Worm (Caenorhabditis elegans) whole organism, mixed stage, embryonic: ENCODE results near the gene ttr-40.
"Not testable (repeated sequence)": the region's sequence is repeated elsewhere in the genome, so short reads cannot be mapped to it uniquely, and the experiment has no call there.

Experiments
- blmp-1 ChIP-seq: fragments of 150-350 bp; optimal IDR thresholded peaks from 2 replicates; lab custom pipeline; 2014; ENCODE audit warnings: missing biosample characterization, missing genetic modification characterization
- ces-1 ChIP-seq: fragments of 150-350 bp; optimal IDR thresholded peaks from 2 replicates; lab custom pipeline; 2014; ENCODE audit warnings: missing biosample characterization, missing genetic modification reagents, missing genetic modification characterization
- elt-3 ChIP-seq: fragments of 150-350 bp; optimal IDR thresholded peaks from 2 replicates; lab custom pipeline; 2014; ENCODE audit warnings: missing biosample characterization, missing genetic modification characterization
- lsy-2 ChIP-seq: fragments of 150-350 bp; optimal IDR thresholded peaks from 2 replicates; lab custom pipeline; 2014; ENCODE audit warnings: missing biosample characterization, missing genetic modification characterization
- mab-5 ChIP-seq: fragments of 150-350 bp; optimal IDR thresholded peaks from 2 replicates; lab custom pipeline; 2014; ENCODE audit warnings: missing biosample characterization, missing genetic modification characterization
- nhr-12 ChIP-seq: fragments of 150-350 bp; optimal IDR thresholded peaks from 2 replicates; lab custom pipeline; 2014; ENCODE audit warnings: missing biosample characterization, missing genetic modification characterization
- pha-4 ChIP-seq: fragments of 150-350 bp; optimal IDR thresholded peaks from 2 replicates; lab custom pipeline; 2018; ENCODE audit warnings: missing biosample characterization, missing genetic modification reagents, missing genetic modification characterization
- sem-2 ChIP-seq: fragments of 200-800 bp; sonication (Bioruptor generic); optimal IDR thresholded peaks from 2 replicates; lab custom pipeline; 2018; ENCODE audit warnings: mild to moderate bottlenecking, missing genetic modification characterization, missing compliant biosample characterization
- snpc-4 ChIP-seq: fragments of 150-350 bp; optimal IDR thresholded peaks from 2 replicates; lab custom pipeline; 2014; ENCODE audit warnings: missing biosample characterization, missing genetic modification characterization
- unc-62 ChIP-seq: fragments of 150-350 bp; optimal IDR thresholded peaks from 2 replicates; lab custom pipeline; 2014; ENCODE audit warnings: missing biosample characterization, missing genetic modification reagents, missing genetic modification characterization

ce11 chrV:9379808-9380207 is 24.5 kb upstream of the ttr-40 start, which contains the start of gene E02C12.11:
- not testable (repeated sequence) for TF ChIP-seq unc-62 (GFP tag; lab: Kevin White, UChicago); snpc-4 (tag; lab: Kevin White, UChicago); pha-4 (tag; lab: Kevin White, UChicago); mab-5; sem-2 (GFP tag; lab: Kevin White, UChicago); ces-1 (GFP tag; lab: Kevin White, UChicago); elt-3; nhr-12 (tag; lab: Kevin White, UChicago); blmp-1 (tag; lab: Kevin White, UChicago); lsy-2 (tag; lab: Kevin White, UChicago)
